Fruit fly (Drosophila melanogaster): Measurements from ENCODE around the gene ninaG.

DNA sequence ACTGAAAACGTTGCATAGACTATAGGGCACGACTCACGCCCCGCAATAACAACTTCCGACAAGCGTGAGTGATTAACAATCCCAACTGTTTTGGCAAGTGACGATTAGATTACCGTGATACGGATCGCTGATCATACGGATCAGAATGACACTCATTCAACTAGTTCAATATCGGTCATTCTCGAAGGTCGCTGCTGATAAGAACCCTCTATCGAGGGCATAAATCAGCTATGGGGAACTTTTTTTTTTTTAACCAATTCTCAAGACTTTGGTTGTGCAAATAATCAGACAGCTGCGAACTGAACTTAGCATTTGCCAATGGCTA, 37.3 kb upstream of the ninaG start:
- no peak for TF ChIP-seq CG8478 (optimal IDR thresholded peaks at IDR 0.05)
- no peak for TF ChIP-seq CTCF (optimal IDR thresholded peaks at IDR 0.05)
